Worm (Caenorhabditis elegans) whole organism, L4 larva: Measurements from ENCODE around the gene srbc-1.
A peak's percentile ranks its signal among the peaks of the same experiment; 100 is the strongest.

Experiments
- D1046.2 ChIP-seq: fragments of 200-800 bp; sonication (Bioruptor generic); IDR thresholded peaks from 2 replicates; pipeline ENCODE4 v1.3.6; 2022; ENCODE audit warnings: missing genetic modification characterization, missing compliant biosample characterization
- F44E2.7 ChIP-seq: fragments of 200-800 bp; sonication (Bioruptor generic); IDR thresholded peaks from 2 replicates; pipeline ENCODE4 v2.1.2; 2022; ENCODE audit warnings: missing genetic modification characterization, missing compliant biosample characterization
- T20F7.1 ChIP-seq: fragments of 200-800 bp; sonication (Bioruptor generic); optimal IDR thresholded peaks from 2 replicates; lab custom pipeline; 2018; ENCODE audit warnings: mild to moderate bottlenecking, missing genetic modification characterization, missing compliant biosample characterization
- T26A8.4 ChIP-seq: fragments of 200-800 bp; sonication (Bioruptor generic); IDR thresholded peaks from 2 replicates; pipeline ENCODE4 v1.3.6; 2022; ENCODE audit warnings: missing genetic modification characterization, missing compliant biosample characterization
- Y105C5A.15 ChIP-seq: fragments of 200-800 bp; sonication (Bioruptor generic); IDR thresholded peaks from 2 replicates; pipeline ENCODE4 v1.3.6; 2022; ENCODE audit warnings: missing genetic modification characterization, missing compliant biosample characterization
- ZK337.2 ChIP-seq: fragments of 200-800 bp; sonication (Bioruptor generic); IDR thresholded peaks from 2 replicates; pipeline ENCODE4 v1.3.6; 2022; ENCODE audit warnings: missing genetic modification reagents, missing genetic modification characterization, missing compliant biosample characterization
- ZK546.5 ChIP-seq, 2 experiments: sonication (generic microtip); optimal IDR thresholded peaks; 2 replicates each; lab custom pipeline; 2017; ENCODE audit warnings: missing biosample characterization in 2 of 2, missing genetic modification characterization in 2 of 2
- aha-1 ChIP-seq: fragments of 150-350 bp; peaks from one replicate; lab custom pipeline; 2014; ENCODE audit warnings: missing biosample characterization, missing genetic modification characterization
- aly-2 ChIP-seq: sonication (generic microtip); optimal IDR thresholded peaks from 2 replicates; lab custom pipeline; 2018; ENCODE audit warnings: missing biosample characterization, missing genetic modification characterization
- arid-1 ChIP-seq: fragments of 200-800 bp; sonication (Bioruptor generic); conservative IDR thresholded peaks from 2 replicates; pipeline ENCODE4 v1.3.6; 2022; ENCODE audit warnings: missing genetic modification reagents, missing genetic modification characterization, missing compliant biosample characterization
- ceh-20 ChIP-seq: fragments of 200-800 bp; sonication (Bioruptor generic); IDR thresholded peaks from 2 replicates; pipeline ENCODE4 v1.3.6; 2022; ENCODE audit warnings: missing genetic modification reagents, missing genetic modification characterization, missing compliant biosample characterization
- ceh-28 ChIP-seq: fragments of 150-350 bp; optimal IDR thresholded peaks from 2 replicates; lab custom pipeline; 2014; ENCODE audit warnings: missing biosample characterization, missing genetic modification reagents, missing genetic modification characterization
- ceh-62 ChIP-seq: sonication (generic microtip); optimal IDR thresholded peaks from 2 replicates; lab custom pipeline; 2017; ENCODE audit warnings: missing biosample characterization, missing genetic modification characterization
- ceh-82 ChIP-seq: sonication (generic microtip); optimal IDR thresholded peaks from 2 replicates; lab custom pipeline; 2017; ENCODE audit warnings: missing biosample characterization, missing genetic modification characterization
- cey-2 ChIP-seq: sonication (generic microtip); optimal IDR thresholded peaks from 3 replicates; lab custom pipeline; 2017; ENCODE audit warnings: missing genetic modification characterization, mild to moderate bottlenecking, missing compliant biosample characterization, antibody characterized with exemption, borderline replicate concordance; ENCODE audit not compliant: insufficient read depth
- ctbp-1 ChIP-seq: fragments of 200-800 bp; sonication (Bioruptor generic); IDR thresholded peaks from 2 replicates; pipeline ENCODE4 v1.3.6; 2022; ENCODE audit warnings: missing genetic modification reagents, missing genetic modification characterization, missing compliant biosample characterization
- daf-12 ChIP-seq: fragments of 150-350 bp; optimal IDR thresholded peaks from 2 replicates; lab custom pipeline; 2014; ENCODE audit warnings: missing biosample characterization, missing genetic modification reagents, missing genetic modification characterization
- dmd-8 ChIP-seq: fragments of 200-800 bp; sonication (Bioruptor generic); IDR thresholded peaks from 2 replicates; pipeline ENCODE4 v1.3.6; 2022; ENCODE audit warnings: missing genetic modification characterization, missing compliant biosample characterization
- egl-43 ChIP-seq: fragments of 200-800 bp; sonication (Bioruptor generic); IDR thresholded peaks from 2 replicates; pipeline ENCODE4 v1.3.6; 2022; ENCODE audit warnings: missing genetic modification reagents, missing genetic modification characterization, missing compliant biosample characterization
- fkh-10 ChIP-seq: fragments of 150-350 bp; optimal IDR thresholded peaks from 2 replicates; lab custom pipeline; 2014; ENCODE audit warnings: missing biosample characterization, missing genetic modification reagents, missing genetic modification characterization
- hlh-11 ChIP-seq: fragments of 200-800 bp; sonication (Bioruptor generic); optimal IDR thresholded peaks from 2 replicates; lab custom pipeline; 2018; ENCODE audit warnings: mild to moderate bottlenecking, missing genetic modification characterization, missing compliant biosample characterization
- hlh-30 ChIP-seq: sonication (generic microtip); optimal IDR thresholded peaks from 2 replicates; lab custom pipeline; 2017; ENCODE audit warnings: antibody characterized with exemption, mild to moderate bottlenecking, missing genetic modification characterization, missing compliant biosample characterization; ENCODE audit not compliant: insufficient read depth
- hmg-1.1 ChIP-seq: fragments of 200-800 bp; sonication (Bioruptor generic); IDR thresholded peaks from 2 replicates; pipeline ENCODE4 v1.3.6; 2022; ENCODE audit warnings: missing genetic modification reagents, missing genetic modification characterization, missing compliant biosample characterization
- jun-1 ChIP-seq: fragments of 150-350 bp; optimal IDR thresholded peaks from 2 replicates; lab custom pipeline; 2014; ENCODE audit warnings: missing biosample characterization, missing genetic modification reagents, missing genetic modification characterization
- lim-7 ChIP-seq: fragments of 200-800 bp; sonication (Bioruptor generic); IDR thresholded peaks from 2 replicates; pipeline ENCODE4 v1.3.6; 2022; ENCODE audit warnings: missing genetic modification characterization, missing compliant biosample characterization
- lin-38 ChIP-seq: fragments of 200-800 bp; sonication (Bioruptor generic); IDR thresholded peaks from 2 replicates; pipeline ENCODE4 v1.3.6; 2022; ENCODE audit warnings: missing genetic modification reagents, missing genetic modification characterization, missing compliant biosample characterization
- lir-3 ChIP-seq: sonication (generic microtip); optimal IDR thresholded peaks from 2 replicates; lab custom pipeline; 2016; ENCODE audit warnings: mild to moderate bottlenecking, missing genetic modification characterization, missing compliant biosample characterization
- mdl-1 ChIP-seq, 2 experiments: fragments of 150-350 bp in 1 of 2; sonication (generic microtip) in 1 of 2; optimal IDR thresholded peaks; 2 replicates each; lab custom pipeline; 2014 to 2017; ENCODE audit warnings: missing biosample characterization in 2 of 2, missing genetic modification characterization in 2 of 2
- mes-2 ChIP-seq: sonication (generic microtip); optimal IDR thresholded peaks from 2 replicates; lab custom pipeline; 2016; ENCODE audit warnings: missing genotype, mild to moderate bottlenecking, missing genetic modification characterization, missing compliant biosample characterization; ENCODE audit not compliant: poor library complexity, severe bottlenecking
- mxl-3 ChIP-seq: fragments of 200-800 bp; sonication (Bioruptor generic); optimal IDR thresholded peaks from 2 replicates; lab custom pipeline; 2018; ENCODE audit warnings: mild to moderate bottlenecking, missing genetic modification characterization, missing compliant biosample characterization
- nhr-11 ChIP-seq: fragments of 150-350 bp; optimal IDR thresholded peaks from 2 replicates; lab custom pipeline; 2014; ENCODE audit warnings: missing biosample characterization, missing genetic modification characterization
- nhr-111 ChIP-seq: fragments of 200-800 bp; sonication (Bioruptor generic); optimal IDR thresholded peaks from 2 replicates; lab custom pipeline; 2018; ENCODE audit warnings: mild to moderate bottlenecking, missing genetic modification characterization, missing compliant biosample characterization
- nhr-25 ChIP-seq: sonication (generic microtip); optimal IDR thresholded peaks from 2 replicates; lab custom pipeline; 2017; ENCODE audit warnings: missing genetic modification characterization, mild to moderate bottlenecking, missing compliant biosample characterization, antibody characterized with exemption, moderate library complexity, borderline replicate concordance; ENCODE audit not compliant: insufficient read depth
- nhr-28 ChIP-seq: fragments of 150-350 bp; optimal IDR thresholded peaks from 2 replicates; lab custom pipeline; 2014; ENCODE audit warnings: missing biosample characterization, missing genetic modification characterization
- nhr-42 ChIP-seq: fragments of 200-800 bp; sonication (Bioruptor generic); IDR thresholded peaks from 2 replicates; pipeline ENCODE4 v1.3.6; 2022; ENCODE audit warnings: missing genetic modification characterization, missing compliant biosample characterization
- nhr-48 ChIP-seq: sonication (generic microtip); optimal IDR thresholded peaks from 2 replicates; lab custom pipeline; 2016; ENCODE audit warnings: mild to moderate bottlenecking, missing genetic modification characterization, missing compliant biosample characterization
- nhr-6 ChIP-seq: fragments of 150-350 bp; optimal IDR thresholded peaks from 2 replicates; lab custom pipeline; 2014; ENCODE audit warnings: missing biosample characterization, missing genetic modification characterization
- nhr-76 ChIP-seq: fragments of 150-350 bp; optimal IDR thresholded peaks from 2 replicates; lab custom pipeline; 2014; ENCODE audit warnings: missing biosample characterization, missing genetic modification characterization
- nhr-77 ChIP-seq: fragments of 150-350 bp; optimal IDR thresholded peaks from 2 replicates; lab custom pipeline; 2014; ENCODE audit warnings: missing biosample characterization, missing genetic modification characterization
- pha-4 ChIP-seq, 2 experiments: fragments of 150-350 bp in 1 of 2; fragments of 200-800 bp in 1 of 2; sonication (Bioruptor generic) in 1 of 2; IDR thresholded peaks in 1 of 2; optimal IDR thresholded peaks in 1 of 2; 2 replicates each; pipeline versions ENCODE4 v1.3.6 to Lab custom; 2014 to 2022; ENCODE audit warnings: missing genetic modification characterization in 2 of 2, missing genetic modification reagents in 2 of 2, missing biosample characterization in 1 of 2, missing compliant biosample characterization in 1 of 2
- php-3 ChIP-seq: fragments of 200-800 bp; sonication (Bioruptor generic); IDR thresholded peaks from 2 replicates; pipeline ENCODE4 v1.3.6; 2022; ENCODE audit warnings: missing genetic modification reagents, missing genetic modification characterization, missing compliant biosample characterization
- spr-1 ChIP-seq: sonication (generic microtip); optimal IDR thresholded peaks from 2 replicates; lab custom pipeline; 2016; ENCODE audit warnings: mild to moderate bottlenecking, missing genetic modification characterization, missing compliant biosample characterization
- tag-97 ChIP-seq: fragments of 200-800 bp; sonication (Bioruptor generic); IDR thresholded peaks from 2 replicates; pipeline ENCODE4 v1.3.6; 2022; ENCODE audit warnings: missing genetic modification characterization, missing compliant biosample characterization
- tra-1 ChIP-seq: fragments of 200-800 bp; sonication (Bioruptor generic); IDR thresholded peaks from 2 replicates; pipeline ENCODE4 v1.3.6; 2022; ENCODE audit warnings: missing genetic modification reagents, missing genetic modification characterization, missing compliant biosample characterization
- unc-62 ChIP-seq, 3 experiments: fragments of 150-350 bp in 1 of 3; sonication (generic microtip); optimal IDR thresholded peaks in 2 of 3; peaks in 1 of 3; 1 replicate in 1 of 3; 2 replicates in 2 of 3; lab custom pipeline; 2014 to 2017; ENCODE audit warnings: missing biosample characterization in 3 of 3, missing genetic modification characterization in 3 of 3, missing genetic modification reagents in 3 of 3, missing genotype in 1 of 3
- vab-7 ChIP-seq: fragments of 200-800 bp; sonication (Bioruptor generic); IDR thresholded peaks from 2 replicates; pipeline ENCODE4 v1.3.6; 2022; ENCODE audit warnings: missing genetic modification reagents, missing genetic modification characterization, missing compliant biosample characterization
- zfp-2 ChIP-seq: sonication (generic microtip); optimal IDR thresholded peaks from 2 replicates; lab custom pipeline; 2016; ENCODE audit warnings: mild to moderate bottlenecking, missing genetic modification characterization, missing compliant biosample characterization
- zfp-3 ChIP-seq: fragments of 200-800 bp; sonication (Bioruptor generic); conservative IDR thresholded peaks from 2 replicates; pipeline ENCODE4 v1.3.6; 2022; ENCODE audit warnings: missing genetic modification reagents, missing genetic modification characterization, missing compliant biosample characterization
- ztf-11 ChIP-seq: fragments of 150-350 bp; optimal IDR thresholded peaks from 2 replicates; lab custom pipeline; 2014; ENCODE audit warnings: missing biosample characterization, missing genetic modification characterization

srbc-1 gene

DNA sequence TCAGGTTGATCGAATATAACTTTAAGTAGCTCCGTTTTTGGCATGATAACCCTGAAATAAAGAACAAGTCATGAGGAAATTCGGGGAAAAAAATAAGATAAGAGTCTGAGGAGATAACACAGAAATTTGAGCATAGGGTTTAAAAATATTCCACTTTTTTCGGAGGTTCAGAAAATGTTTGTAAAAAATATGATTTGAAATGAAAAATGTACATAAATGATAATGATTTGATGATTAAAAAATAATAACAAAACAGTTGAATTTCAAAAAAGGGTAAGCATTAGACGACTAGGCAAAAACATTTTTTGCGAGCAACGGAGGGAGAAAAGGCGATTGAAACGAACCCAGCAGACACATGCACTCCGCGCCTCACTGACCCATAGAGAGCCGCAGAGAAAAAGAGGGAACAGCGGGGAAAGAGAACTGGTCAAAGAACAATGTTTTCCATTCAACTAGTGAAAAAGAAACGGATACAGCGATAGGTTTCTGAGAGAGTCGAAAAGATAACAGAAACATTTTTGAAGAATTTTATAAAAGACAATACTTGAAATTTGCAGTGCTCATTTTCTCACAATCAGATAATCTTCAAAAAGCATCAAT lies 10.4 kb upstream of the srbc-1 start, which contains the start of gene arrd-18:
TSS of gene arrd-18 (minus strand) at position 51 of the 600 bp plus-strand sequence.
- no peak for TF ChIP-seq nhr-6 (tag; lab: Kevin White, UChicago)
- peak; percentile 34 for TF ChIP-seq mxl-3 (GFP tag; lab: Kevin White, UChicago)
- no peak for TF ChIP-seq tag-97 (GFP tag; lab: Robert Waterston, UW)
- no peak for TF ChIP-seq nhr-76 (tag; lab: Kevin White, UChicago)
- no peak for TF ChIP-seq lir-3
- no peak for TF ChIP-seq ztf-11 (tag; lab: Kevin White, UChicago)
- no peak for TF ChIP-seq ZK546.5 (tag; optimal IDR thresholded peaks at IDR 0.05; lab: Kevin White, UChicago)
- no peak for TF ChIP-seq mes-2 (tag; lab: Kevin White, UChicago)
- no peak for TF ChIP-seq zfp-3
- TF ChIP-seq mdl-1 (tag; optimal IDR thresholded peaks at IDR 0.05; lab: Kevin White, UChicago) = peak in 1 of 2 experiments; percentile 51
- no peak for TF ChIP-seq ceh-20 (GFP tag; lab: Robert Waterston, UW)
- peak; percentile 78 for TF ChIP-seq aha-1 (tag; lab: Kevin White, UChicago)
- TF ChIP-seq spr-1 (tag; lab: Kevin White, UChicago) = no peak
- TF ChIP-seq cey-2 = no peak
- no peak for TF ChIP-seq nhr-111 (GFP tag; lab: Kevin White, UChicago)
- TF ChIP-seq ctbp-1 (GFP tag; lab: Robert Waterston, UW) = peak; percentile 59
- TF ChIP-seq ZK337.2 (GFP tag; lab: Robert Waterston, UW) = no peak
- TF ChIP-seq T26A8.4 = no peak
- no peak for TF ChIP-seq fkh-10 (GFP tag; lab: Kevin White, UChicago)
- TF ChIP-seq php-3 = peak; percentile 18; the same call in 1 of the 2 replicates
- TF ChIP-seq nhr-48 (tag; lab: Kevin White, UChicago) = peak; percentile 70
- TF ChIP-seq jun-1 (tag; lab: Kevin White, UChicago) = no peak
- TF ChIP-seq nhr-77 (tag; lab: Kevin White, UChicago) = peak; percentile 43
- no peak for TF ChIP-seq nhr-42
- no peak for TF ChIP-seq ceh-28 (tag; lab: Kevin White, UChicago)
- no peak for TF ChIP-seq D1046.2 (GFP tag; lab: Robert Waterston, UW)
- TF ChIP-seq pha-4 (GFP tag; IDR thresholded peaks at IDR 0.05; lab: Robert Waterston, UW) = no peak
- no peak for TF ChIP-seq pha-4 (tag; optimal IDR thresholded peaks at IDR 0.05; lab: Kevin White, UChicago)
- 0 out of 2 replicates have a peak, but pooled peaks have one; percentile 10 for TF ChIP-seq tra-1 (GFP tag; lab: Robert Waterston, UW)
- TF ChIP-seq nhr-25 = no peak
- no peak for TF ChIP-seq T20F7.1 (GFP tag; lab: Kevin White, UChicago)
- TF ChIP-seq daf-12 (tag; lab: Kevin White, UChicago) = no peak
- no peak for TF ChIP-seq lim-7 (GFP tag; lab: Robert Waterston, UW)
- TF ChIP-seq hlh-30 (tag; lab: Kevin White, UChicago) = no peak
- TF ChIP-seq nhr-28 (tag; lab: Kevin White, UChicago) = peak; percentile 56
- TF ChIP-seq vab-7 (GFP tag; lab: Robert Waterston, UW) = no peak
- no peak for TF ChIP-seq dmd-8 (GFP tag; lab: Robert Waterston, UW)
- peak; percentile 4 for TF ChIP-seq nhr-11 (tag; lab: Kevin White, UChicago)
- TF ChIP-seq zfp-2 (tag; lab: Kevin White, UChicago) = no peak
- no peak for TF ChIP-seq lin-38 (GFP tag; lab: Robert Waterston, UW)
- TF ChIP-seq hlh-11 (tag; lab: Kevin White, UChicago) = peak; percentile 73
- no peak for TF ChIP-seq ceh-62 (tag; lab: Kevin White, UChicago)
- no peak for TF ChIP-seq F44E2.7 (GFP tag; lab: Robert Waterston, UW)
- peak in 1 of 2 experiments; percentile 56 for TF ChIP-seq unc-62 (GFP tag; optimal IDR thresholded peaks at IDR 0.05 in 1 of 2; lab: Kevin White, UChicago)
- no peak for TF ChIP-seq unc-62 (tag; optimal IDR thresholded peaks at IDR 0.05; lab: Kevin White, UChicago)
- TF ChIP-seq arid-1 (GFP tag; lab: Robert Waterston, UW) = no peak
- TF ChIP-seq egl-43 (GFP tag; lab: Robert Waterston, UW) = no peak
- peak; percentile 83 for TF ChIP-seq hmg-1.1 (GFP tag; lab: Robert Waterston, UW)
- no peak for TF ChIP-seq ceh-82 (tag; lab: Kevin White, UChicago)
- TF ChIP-seq Y105C5A.15 = no peak
- TF ChIP-seq aly-2 = no peak
- TF ChIP-seq, all 104 proteins: peak for 13
